Fruit fly (Drosophila melanogaster) whole organism, embryonic: ENCODE data around the gene velo.

Source experiments
- Abd-B ChIP-seq: fragments of 200-800 bp; sonication (Bioruptor generic); optimal IDR thresholded peaks from 2 replicates; lab custom pipeline; 2018; ENCODE audit warnings: missing biosample characterization, mild to moderate bottlenecking, missing genetic modification characterization, moderate library complexity
- CG1024 ChIP-seq: fragments of 200-800 bp; sonication (Bioruptor generic); IDR thresholded peaks from 2 replicates; pipeline ENCODE4 v1.3.6; 2022; ENCODE audit warnings: missing biosample characterization, missing genetic modification characterization
- CG11560 ChIP-seq: fragments of 200-800 bp; sonication (Bioruptor generic); IDR thresholded peaks from 3 replicates; pipeline ENCODE4 v1.3.6; 2022; ENCODE audit warnings: missing biosample characterization, missing genetic modification characterization
- CG11695 ChIP-seq: fragments of 200-800 bp; sonication (Bioruptor generic); IDR thresholded peaks from 3 replicates; pipeline ENCODE4 v1.3.6; 2022; ENCODE audit warnings: missing biosample characterization, missing genetic modification characterization
- CG12104 ChIP-seq: fragments of 200-800 bp; sonication (Bioruptor generic); optimal IDR thresholded peaks from 3 replicates; lab custom pipeline; 2016; ENCODE audit warnings: missing biosample characterization, missing genetic modification characterization
- CG13775 ChIP-seq: fragments of 200-800 bp; sonication (Bioruptor generic); optimal IDR thresholded peaks from 3 replicates; lab custom pipeline; 2017; ENCODE audit warnings: missing biosample characterization, mild to moderate bottlenecking, missing genetic modification characterization
- CG14014 ChIP-seq: fragments of 200-800 bp; sonication (Bioruptor generic); IDR thresholded peaks from 2 replicates; pipeline ENCODE4 v1.3.6; 2022; ENCODE audit warnings: missing biosample characterization, missing genetic modification characterization
- CG14860 ChIP-seq: fragments of 200-800 bp; sonication (Bioruptor generic); IDR thresholded peaks from 3 replicates; pipeline ENCODE4 v1.3.6; 2022; ENCODE audit warnings: missing biosample characterization, missing genetic modification characterization; ENCODE audit not compliant: partially characterized antibody
- CG15011 ChIP-seq: fragments of 200-800 bp; sonication (Bioruptor generic); optimal IDR thresholded peaks from 3 replicates; lab custom pipeline; 2018; ENCODE audit warnings: missing biosample characterization, mild to moderate bottlenecking, missing genetic modification characterization
- CG16813 ChIP-seq: fragments of 200-800 bp; sonication (Bioruptor generic); IDR thresholded peaks from 3 replicates; pipeline ENCODE4 v1.3.6; 2022; ENCODE audit warnings: missing biosample characterization, missing genetic modification characterization; ENCODE audit not compliant: partially characterized antibody
- CG2712 ChIP-seq: fragments of 200-800 bp; optimal IDR thresholded peaks from 3 replicates; lab custom pipeline; 2019; ENCODE audit warnings: missing biosample characterization, mild to moderate bottlenecking, missing genetic modification characterization, moderate library complexity
- CG30431 ChIP-seq: fragments of 200-800 bp; sonication (Bioruptor generic); optimal IDR thresholded peaks from 2 replicates; lab custom pipeline; 2017; ENCODE audit warnings: missing biosample characterization, missing genetic modification characterization
- CG3847 ChIP-seq: fragments of 200-800 bp; sonication (Bioruptor generic); IDR thresholded peaks from 2 replicates; pipeline ENCODE4 v1.3.6; 2022; ENCODE audit warnings: missing biosample characterization, missing genetic modification characterization
- CG6791 ChIP-seq: fragments of 200-800 bp; sonication (Bioruptor generic); IDR thresholded peaks from 3 replicates; pipeline ENCODE4 v1.3.6; 2022; ENCODE audit warnings: missing biosample characterization, missing genetic modification characterization; ENCODE audit not compliant: partially characterized antibody
- CG7963 ChIP-seq: fragments of 200-800 bp; sonication (Bioruptor generic); IDR thresholded peaks from 3 replicates; pipeline ENCODE4 v1.3.6; 2022; ENCODE audit warnings: missing biosample characterization, missing genetic modification characterization; ENCODE audit not compliant: partially characterized antibody
- CG9609 ChIP-seq: fragments of 200-800 bp; sonication (Bioruptor generic); optimal IDR thresholded peaks from 3 replicates; lab custom pipeline; 2016; ENCODE audit warnings: missing biosample characterization, missing genetic modification characterization
- E2f2 ChIP-seq: fragments of 200-800 bp; sonication (Bioruptor generic); IDR thresholded peaks from 2 replicates; pipeline ENCODE4 v1.3.6; 2022; ENCODE audit warnings: missing biosample characterization, missing genetic modification characterization
- Ets65A ChIP-seq: fragments of 200-800 bp; sonication (Bioruptor generic); peaks from one replicate; lab custom pipeline; 2016; ENCODE audit warnings: missing biosample characterization, missing genetic modification characterization
- Ets97D ChIP-seq: fragments of 200-800 bp; sonication (Bioruptor generic); optimal IDR thresholded peaks from 3 replicates; lab custom pipeline; 2016; ENCODE audit warnings: missing biosample characterization, missing genetic modification characterization
- H15 ChIP-seq: fragments of 200-800 bp; sonication (Bioruptor generic); IDR thresholded peaks from 3 replicates; pipeline ENCODE4 v1.3.6; 2022; ENCODE audit warnings: missing biosample characterization, missing genetic modification characterization
- HHEX ChIP-seq: fragments of 200-800 bp; sonication (Bioruptor generic); optimal IDR thresholded peaks from 3 replicates; lab custom pipeline; 2017; ENCODE audit warnings: missing biosample characterization, mild to moderate bottlenecking, missing genetic modification characterization, missing genetic modification reagents
- HLH4C ChIP-seq: fragments of 200-800 bp; sonication (Bioruptor generic); IDR thresholded peaks from 3 replicates; pipeline ENCODE4 v1.3.6; 2022; ENCODE audit warnings: missing biosample characterization, missing genetic modification characterization; ENCODE audit not compliant: partially characterized antibody
- Hmr ChIP-seq: fragments of 200-800 bp; sonication (Bioruptor generic); optimal IDR thresholded peaks from 3 replicates; lab custom pipeline; 2017; ENCODE audit warnings: mild to moderate bottlenecking, missing biosample characterization, missing genetic modification reagents, missing genetic modification characterization
- Hr78 ChIP-seq, 2 experiments: fragments of 200-800 bp in 1 of 2; fragments of >200 bp in 1 of 2; sonication (Bioruptor generic) in 1 of 2; optimal IDR thresholded peaks; 2 replicates each; lab custom pipeline; 2017 to 2019; ENCODE audit warnings: missing biosample characterization in 2 of 2, missing genetic modification characterization in 2 of 2, mild to moderate bottlenecking in 1 of 2, moderate library complexity in 1 of 2
- Med ChIP-seq: fragments of 200-800 bp; sonication (Bioruptor generic); peaks from one replicate; lab custom pipeline; 2016; ENCODE audit warnings: missing biosample characterization, missing genetic modification characterization, mild to moderate bottlenecking, inconsistent platforms, moderate library complexity
- Nf-YB ChIP-seq: fragments of 200-800 bp; sonication (Bioruptor generic); optimal IDR thresholded peaks from 3 replicates; lab custom pipeline; 2019; ENCODE audit warnings: missing biosample characterization, mild to moderate bottlenecking, missing genetic modification characterization, moderate library complexity
- Poxn ChIP-seq: fragments of 200-800 bp; sonication (Bioruptor generic); IDR thresholded peaks from 2 replicates; pipeline ENCODE4 v1.3.6; 2022; ENCODE audit warnings: missing biosample characterization, missing genetic modification characterization
- Ravus ChIP-seq: fragments of 200-800 bp; sonication (Bioruptor generic); IDR thresholded peaks from 2 replicates; pipeline ENCODE4 v1.3.6; 2022; ENCODE audit warnings: missing biosample characterization, missing genetic modification characterization
- Scr ChIP-seq: fragments of 200-800 bp; sonication (Bioruptor generic); IDR thresholded peaks from 2 replicates; pipeline ENCODE4 v1.3.6; 2022; ENCODE audit warnings: missing biosample characterization, missing genetic modification characterization; ENCODE audit not compliant: partially characterized antibody
- Spps ChIP-seq: fragments of 200-800 bp; sonication (Bioruptor generic); optimal IDR thresholded peaks from 2 replicates; lab custom pipeline; 2018; ENCODE audit warnings: missing biosample characterization, mild to moderate bottlenecking, missing genetic modification characterization
- Ssrp ChIP-seq: fragments of 200-800 bp; sonication (Bioruptor generic); optimal IDR thresholded peaks from 2 replicates; lab custom pipeline; 2018; ENCODE audit warnings: missing biosample characterization, mild to moderate bottlenecking, missing genetic modification characterization, moderate library complexity
- Vsx1 ChIP-seq: fragments of 200-800 bp; sonication (Bioruptor generic); optimal IDR thresholded peaks from 2 replicates; lab custom pipeline; 2017; ENCODE audit warnings: missing biosample characterization, mild to moderate bottlenecking, missing genetic modification characterization, missing genetic modification reagents
- abd-A ChIP-seq: fragments of 200-800 bp; sonication (Bioruptor generic); optimal IDR thresholded peaks from 3 replicates; lab custom pipeline; 2019; ENCODE audit warnings: missing biosample characterization, mild to moderate bottlenecking, missing genetic modification characterization, moderate library complexity
- amos ChIP-seq: fragments of 200-800 bp; sonication (Bioruptor generic); IDR thresholded peaks from 2 replicates; pipeline ENCODE4 v1.3.6; 2022; ENCODE audit warnings: missing biosample characterization, missing genetic modification characterization; ENCODE audit not compliant: partially characterized antibody
- bcd ChIP-seq: fragments of 200-800 bp; sonication (Bioruptor generic); optimal IDR thresholded peaks from 2 replicates; lab custom pipeline; 2017; ENCODE audit warnings: missing biosample characterization, mild to moderate bottlenecking, missing genetic modification characterization
- bowl ChIP-seq: fragments of 200-800 bp; sonication (Bioruptor generic); IDR thresholded peaks from 2 replicates; pipeline ENCODE4 v1.3.6; 2022; ENCODE audit warnings: missing biosample characterization, missing genetic modification characterization
- dmrt99B ChIP-seq: fragments of 200-800 bp; sonication (Bioruptor generic); optimal IDR thresholded peaks from 2 replicates; lab custom pipeline; 2018; ENCODE audit warnings: missing biosample characterization, mild to moderate bottlenecking, missing genetic modification characterization, moderate library complexity
- en ChIP-seq: fragments of 200-800 bp; sonication (Bioruptor generic); optimal IDR thresholded peaks from 2 replicates; lab custom pipeline; 2016; ENCODE audit warnings: missing biosample characterization, missing genetic modification characterization
- h ChIP-seq: fragments of >200 bp; optimal IDR thresholded peaks from 2 replicates; lab custom pipeline; 2017
- her ChIP-seq: fragments of 200-800 bp; sonication (Bioruptor generic); optimal IDR thresholded peaks from 2 replicates; lab custom pipeline; 2016; ENCODE audit warnings: missing biosample characterization, missing genetic modification characterization
- insv ChIP-seq, 2 experiments: fragments of 200-800 bp; sonication (Bioruptor generic); optimal IDR thresholded peaks; 3 replicates each; lab custom pipeline; 2016 to 2018; ENCODE audit warnings: missing biosample characterization in 2 of 2, missing genetic modification characterization in 2 of 2
- lab ChIP-seq: fragments of 200-800 bp; sonication (Bioruptor generic); optimal IDR thresholded peaks from 3 replicates; lab custom pipeline; 2017; ENCODE audit warnings: missing biosample characterization, missing genetic modification characterization, mild to moderate bottlenecking, moderate library complexity, missing genetic modification reagents
- lola ChIP-seq, 3 experiments: fragments of >200 bp in 2 of 3; fragments of 200-800 bp in 1 of 3; sonication (Bioruptor generic) in 1 of 3; optimal IDR thresholded peaks; 2 replicates each; lab custom pipeline; 2017 to 2019; ENCODE audit warnings: missing biosample characterization in 3 of 3, missing genetic modification characterization in 3 of 3, mild to moderate bottlenecking in 1 of 3, moderate library complexity in 1 of 3
- scrt ChIP-seq: fragments of 200-800 bp; sonication (Bioruptor generic); optimal IDR thresholded peaks from 2 replicates; lab custom pipeline; 2018; ENCODE audit warnings: missing biosample characterization, mild to moderate bottlenecking, missing genetic modification characterization, moderate library complexity
- tio ChIP-seq: fragments of 200-800 bp; sonication (Bioruptor generic); optimal IDR thresholded peaks from 2 replicates; lab custom pipeline; 2017; ENCODE audit warnings: missing biosample characterization, missing genetic modification characterization, inconsistent platforms

Gene velo

dm6 chr3L:6797395-6798006 is 44.9 kb upstream of the velo start (continued):
- no peak for TF ChIP-seq h (lab: Kevin White, UChicago)
- TF ChIP-seq dmrt99B: peak; percentile 50
- no peak for TF ChIP-seq H15

dm6 chr3L:6792617-6793016 is 40.1 kb upstream of the velo start:
- no peak for TF ChIP-seq Abd-B (GFP tag; lab: Kevin White, UChicago)
- peak; percentile 67 for TF ChIP-seq CG13775 (GFP tag; lab: Kevin White, UChicago)
- TF ChIP-seq CG6791 (GFP tag; lab: Robert Waterston, UW): 0 out of 3 replicates have a peak, but pooled peaks have one; percentile 24
- peak; percentile 61 for TF ChIP-seq Med (GFP tag; lab: Kevin White, UChicago)
- 0 out of 3 replicates have a peak, but pooled peaks have one; percentile 31 for TF ChIP-seq CG14860 (GFP tag; lab: Robert Waterston, UW)
- TF ChIP-seq CG1024 (GFP tag; lab: Robert Waterston, UW): 0 out of 2 replicates have a peak, but pooled peaks have one; percentile 13
- TF ChIP-seq Ets65A (GFP tag; lab: Kevin White, UChicago): peak; percentile 78
- no peak for TF ChIP-seq E2f2 (GFP tag; lab: Robert Waterston, UW)
- TF ChIP-seq CG11560 (tag; lab: Robert Waterston, UW): 0 out of 3 replicates have a peak, but pooled peaks have one; percentile 19
- no peak for TF ChIP-seq en (GFP tag; lab: Kevin White, UChicago)

dm6 chr3L:6789788-6790325 is 37.3 kb upstream of the velo start, which contains the start of gene vvl:
Gene vvl (plus strand): TSS chr3L:6790158.
- peak; percentile 27 for TF ChIP-seq Vsx1 (GFP tag; lab: Kevin White, UChicago)
- no peak for TF ChIP-seq CG7963 (GFP tag; lab: Robert Waterston, UW)
- peak; percentile 30 for TF ChIP-seq lab (GFP tag; lab: Kevin White, UChicago)
- TF ChIP-seq her (GFP tag; lab: Kevin White, UChicago): peak; percentile 24
- peak; percentile 22 for TF ChIP-seq Hmr
- TF ChIP-seq CG16813 (GFP tag; lab: Robert Waterston, UW): 0 out of 3 replicates have a peak, but pooled peaks have one; percentile 31
- TF ChIP-seq Scr (GFP tag; lab: Robert Waterston, UW): peak; percentile 52
- peak; percentile 14 for TF ChIP-seq CG2712 (tag; lab: Kevin White, UChicago)
- peak; percentile 99 for TF ChIP-seq Nf-YB (GFP tag; lab: Kevin White, UChicago)
- TF ChIP-seq Ssrp (tag; lab: Kevin White, UChicago): no peak
- TF ChIP-seq bowl (GFP tag; lab: Robert Waterston, UW): no peak
- TF ChIP-seq bcd: no peak
- TF ChIP-seq Ets97D: no peak
- TF ChIP-seq CG15011 (GFP tag; lab: Kevin White, UChicago): no peak
- no peak for TF ChIP-seq HHEX (GFP tag; lab: Kevin White, UChicago)
- TF ChIP-seq HLH4C (GFP tag; lab: Robert Waterston, UW): 0 out of 3 replicates have a peak, but pooled peaks have one; percentile 27
- no peak for TF ChIP-seq CG30431 (GFP tag; lab: Kevin White, UChicago)
- peak in 1 of 2 experiments; percentile 1 for TF ChIP-seq insv (GFP tag; optimal IDR thresholded peaks at IDR 0.05; lab: Kevin White, UChicago)
- TF ChIP-seq lola (GFP tag; optimal IDR thresholded peaks at IDR 0.05; lab: Kevin White, UChicago): no peak
- TF ChIP-seq abd-A (tag; lab: Kevin White, UChicago): peak; percentile 79
- no peak for TF ChIP-seq CG9609 (GFP tag; lab: Kevin White, UChicago)
- TF ChIP-seq amos: peak; percentile 31; the same call in 1 of the 2 replicates
- TF ChIP-seq scrt: no peak
- TF ChIP-seq tio: no peak
- TF ChIP-seq CG11695 (GFP tag; lab: Robert Waterston, UW): peak; percentile 93
- TF ChIP-seq Poxn (GFP tag; lab: Robert Waterston, UW): no peak
- TF ChIP-seq Hr78 (GFP tag; optimal IDR thresholded peaks at IDR 0.05; lab: Kevin White, UChicago): no peak
- no peak for TF ChIP-seq CG3847 (GFP tag; lab: Robert Waterston, UW)
- no peak for TF ChIP-seq Ravus (GFP tag; lab: Robert Waterston, UW)
- no peak for TF ChIP-seq CG12104 (GFP tag; lab: Kevin White, UChicago)
- TF ChIP-seq CG14014: no peak
- no peak for TF ChIP-seq Spps
